Worm (Caenorhabditis elegans) whole organism, L4 larva: ENCODE measurements around the gene pag-3.

ENCODE experiments used
- F26F4.8 ChIP-seq: fragments of 200-800 bp; sonication (Bioruptor generic); conservative IDR thresholded peaks from 2 replicates; pipeline ENCODE4 v1.3.6; 2022; ENCODE audit warnings: missing genetic modification characterization, missing compliant biosample characterization
- F49E8.2 ChIP-seq: sonication (generic microtip); optimal IDR thresholded peaks from 2 replicates; lab custom pipeline; 2016; ENCODE audit warnings: missing compliant biosample characterization, mild to moderate bottlenecking, missing genetic modification characterization, borderline replicate concordance
- R02D3.7 ChIP-seq: fragments of 150-350 bp; sonication (generic microtip); optimal IDR thresholded peaks from 3 replicates; lab custom pipeline; 2014; ENCODE audit warnings: missing biosample characterization, missing genetic modification characterization
- T20F7.1 ChIP-seq: fragments of 200-800 bp; sonication (Bioruptor generic); optimal IDR thresholded peaks from 2 replicates; lab custom pipeline; 2018; ENCODE audit warnings: mild to moderate bottlenecking, missing genetic modification characterization, missing compliant biosample characterization
- T26A8.4 ChIP-seq: fragments of 200-800 bp; sonication (Bioruptor generic); IDR thresholded peaks from 2 replicates; pipeline ENCODE4 v1.3.6; 2022; ENCODE audit warnings: missing genetic modification characterization, missing compliant biosample characterization
- Y75B8A.6 ChIP-seq: fragments of 200-800 bp; sonication (Bioruptor generic); IDR thresholded peaks from 2 replicates; pipeline ENCODE4 v1.3.6; 2022; ENCODE audit warnings: missing genetic modification reagents, missing genetic modification characterization, missing compliant biosample characterization
- ZK337.2 ChIP-seq: fragments of 200-800 bp; sonication (Bioruptor generic); IDR thresholded peaks from 2 replicates; pipeline ENCODE4 v1.3.6; 2022; ENCODE audit warnings: missing genetic modification reagents, missing genetic modification characterization, missing compliant biosample characterization
- arid-1 ChIP-seq: fragments of 200-800 bp; sonication (Bioruptor generic); conservative IDR thresholded peaks from 2 replicates; pipeline ENCODE4 v1.3.6; 2022; ENCODE audit warnings: missing genetic modification reagents, missing genetic modification characterization, missing compliant biosample characterization
- ceh-28 ChIP-seq: fragments of 150-350 bp; optimal IDR thresholded peaks from 2 replicates; lab custom pipeline; 2014; ENCODE audit warnings: missing biosample characterization, missing genetic modification reagents, missing genetic modification characterization
- ceh-32 ChIP-seq: sonication (generic microtip); optimal IDR thresholded peaks from 2 replicates; lab custom pipeline; 2016; ENCODE audit warnings: mild to moderate bottlenecking, missing genetic modification characterization, missing compliant biosample characterization; ENCODE audit not compliant: poor library complexity
- ceh-44 ChIP-seq: fragments of 200-800 bp; sonication (Bioruptor generic); IDR thresholded peaks from 2 replicates; pipeline ENCODE4 v1.3.6; 2022; ENCODE audit warnings: missing genetic modification reagents, missing genetic modification characterization, missing compliant biosample characterization
- ceh-62 ChIP-seq: sonication (generic microtip); optimal IDR thresholded peaks from 2 replicates; lab custom pipeline; 2017; ENCODE audit warnings: missing biosample characterization, missing genetic modification characterization
- ces-1 ChIP-seq: fragments of 150-350 bp; sonication (generic microtip); optimal IDR thresholded peaks from 4 replicates; lab custom pipeline; 2014; ENCODE audit warnings: missing biosample characterization, missing genetic modification reagents, missing genetic modification characterization
- daf-12 ChIP-seq: fragments of 150-350 bp; optimal IDR thresholded peaks from 2 replicates; lab custom pipeline; 2014; ENCODE audit warnings: missing biosample characterization, missing genetic modification reagents, missing genetic modification characterization
- egl-27 ChIP-seq: sonication (generic microtip); optimal IDR thresholded peaks from 3 replicates; lab custom pipeline; 2017; ENCODE audit warnings: missing biosample characterization, missing genetic modification reagents, missing genetic modification characterization
- fos-1 ChIP-seq: fragments of 150-350 bp; optimal IDR thresholded peaks from 2 replicates; lab custom pipeline; 2014; ENCODE audit warnings: missing biosample characterization, missing genetic modification characterization
- gei-8 ChIP-seq: fragments of 200-800 bp; sonication (Bioruptor generic); optimal IDR thresholded peaks from 2 replicates; lab custom pipeline; 2018; ENCODE audit warnings: mild to moderate bottlenecking, missing genetic modification characterization, missing compliant biosample characterization
- hif-1 ChIP-seq, 2 experiments: sonication (generic microtip); optimal IDR thresholded peaks; 2 replicates each; lab custom pipeline; 2016 to 2017; ENCODE audit warnings: missing compliant biosample characterization in 2 of 2, missing genetic modification characterization in 2 of 2, missing genetic modification reagents in 2 of 2, missing genotype in 2 of 2, mild to moderate bottlenecking in 1 of 2
- jun-1 ChIP-seq: fragments of 150-350 bp; optimal IDR thresholded peaks from 2 replicates; lab custom pipeline; 2014; ENCODE audit warnings: missing biosample characterization, missing genetic modification reagents, missing genetic modification characterization
- lim-7 ChIP-seq: fragments of 200-800 bp; sonication (Bioruptor generic); IDR thresholded peaks from 2 replicates; pipeline ENCODE4 v1.3.6; 2022; ENCODE audit warnings: missing genetic modification characterization, missing compliant biosample characterization
- lin-1 ChIP-seq: fragments of 200-800 bp; sonication (Bioruptor generic); IDR thresholded peaks from 2 replicates; pipeline ENCODE4 v1.3.6; 2022; ENCODE audit warnings: missing genetic modification reagents, missing genetic modification characterization, missing compliant biosample characterization
- lin-15B ChIP-seq: fragments of 150-350 bp; sonication (generic microtip); optimal IDR thresholded peaks from 3 replicates; lab custom pipeline; 2014; ENCODE audit warnings: missing biosample characterization, missing genetic modification characterization
- lin-29 ChIP-seq: fragments of 200-800 bp; sonication (Bioruptor generic); IDR thresholded peaks from 2 replicates; pipeline ENCODE4 v1.3.6; 2022; ENCODE audit warnings: missing genetic modification reagents, missing genetic modification characterization, missing compliant biosample characterization
- lir-3 ChIP-seq: sonication (generic microtip); optimal IDR thresholded peaks from 2 replicates; lab custom pipeline; 2016; ENCODE audit warnings: mild to moderate bottlenecking, missing genetic modification characterization, missing compliant biosample characterization
- lsy-2 ChIP-seq, 2 experiments: fragments of 150-350 bp in 1 of 2; sonication (generic microtip) in 1 of 2; optimal IDR thresholded peaks; 2 replicates each; lab custom pipeline; 2014 to 2017; ENCODE audit warnings: missing biosample characterization in 2 of 2, missing genetic modification characterization in 2 of 2
- mdl-1 ChIP-seq, 2 experiments: fragments of 150-350 bp in 1 of 2; sonication (generic microtip) in 1 of 2; optimal IDR thresholded peaks; 2 replicates each; lab custom pipeline; 2014 to 2017; ENCODE audit warnings: missing biosample characterization in 2 of 2, missing genetic modification characterization in 2 of 2
- mdt-29 ChIP-seq: fragments of 200-800 bp; sonication (Bioruptor generic); IDR thresholded peaks from 2 replicates; pipeline ENCODE4 v1.3.6; 2022; ENCODE audit warnings: missing genetic modification reagents, missing genetic modification characterization, missing compliant biosample characterization
- mep-1 ChIP-seq: fragments of 150-350 bp; sonication (generic microtip); optimal IDR thresholded peaks from 3 replicates; lab custom pipeline; 2014; ENCODE audit warnings: missing biosample characterization, missing genetic modification characterization
- mxl-2 ChIP-seq: fragments of 200-800 bp; sonication (Bioruptor generic); conservative IDR thresholded peaks from 2 replicates; pipeline ENCODE4 v1.3.6; 2022; ENCODE audit warnings: missing genetic modification reagents, missing genetic modification characterization, missing compliant biosample characterization
- mxl-3 ChIP-seq: fragments of 200-800 bp; sonication (Bioruptor generic); optimal IDR thresholded peaks from 2 replicates; lab custom pipeline; 2018; ENCODE audit warnings: mild to moderate bottlenecking, missing genetic modification characterization, missing compliant biosample characterization
- nhr-10 ChIP-seq: fragments of 150-350 bp; optimal IDR thresholded peaks from 2 replicates; lab custom pipeline; 2014; ENCODE audit warnings: missing biosample characterization, missing genetic modification characterization
- nhr-11 ChIP-seq: fragments of 150-350 bp; optimal IDR thresholded peaks from 2 replicates; lab custom pipeline; 2014; ENCODE audit warnings: missing biosample characterization, missing genetic modification characterization
- nhr-237 ChIP-seq: sonication (generic microtip); optimal IDR thresholded peaks from 2 replicates; lab custom pipeline; 2017; ENCODE audit warnings: missing biosample characterization, missing genetic modification characterization
- nhr-25 ChIP-seq: sonication (generic microtip); optimal IDR thresholded peaks from 2 replicates; lab custom pipeline; 2017; ENCODE audit warnings: missing genetic modification characterization, mild to moderate bottlenecking, missing compliant biosample characterization, antibody characterized with exemption, moderate library complexity, borderline replicate concordance; ENCODE audit not compliant: insufficient read depth
- nhr-28 ChIP-seq: fragments of 150-350 bp; optimal IDR thresholded peaks from 2 replicates; lab custom pipeline; 2014; ENCODE audit warnings: missing biosample characterization, missing genetic modification characterization
- nhr-41 ChIP-seq: fragments of 200-800 bp; sonication (Bioruptor generic); IDR thresholded peaks from 2 replicates; pipeline ENCODE4 v1.3.6; 2022; ENCODE audit warnings: missing genetic modification reagents, missing genetic modification characterization, missing compliant biosample characterization
- nhr-6 ChIP-seq: fragments of 150-350 bp; optimal IDR thresholded peaks from 2 replicates; lab custom pipeline; 2014; ENCODE audit warnings: missing biosample characterization, missing genetic modification characterization
- pqm-1 ChIP-seq: sonication (generic microtip); optimal IDR thresholded peaks from 2 replicates; lab custom pipeline; 2017; ENCODE audit warnings: missing biosample characterization, missing genetic modification characterization
- set-16 ChIP-seq: fragments of 200-800 bp; sonication (Bioruptor generic); IDR thresholded peaks from 2 replicates; pipeline ENCODE4 v1.3.6; 2022; ENCODE audit warnings: missing genetic modification reagents, missing genetic modification characterization, missing compliant biosample characterization
- snpc-1.2 ChIP-seq: fragments of 200-800 bp; sonication (Bioruptor generic); IDR thresholded peaks from 2 replicates; pipeline ENCODE4 v1.3.6; 2022; ENCODE audit warnings: missing genetic modification reagents, missing genetic modification characterization, missing compliant biosample characterization
- spr-1 ChIP-seq: sonication (generic microtip); optimal IDR thresholded peaks from 2 replicates; lab custom pipeline; 2016; ENCODE audit warnings: mild to moderate bottlenecking, missing genetic modification characterization, missing compliant biosample characterization
- spr-3 ChIP-seq: fragments of 200-800 bp; sonication (Bioruptor generic); optimal IDR thresholded peaks from 2 replicates; lab custom pipeline; 2018; ENCODE audit warnings: mild to moderate bottlenecking, missing genetic modification characterization, missing compliant biosample characterization
- tra-1 ChIP-seq: fragments of 200-800 bp; sonication (Bioruptor generic); IDR thresholded peaks from 2 replicates; pipeline ENCODE4 v1.3.6; 2022; ENCODE audit warnings: missing genetic modification reagents, missing genetic modification characterization, missing compliant biosample characterization
- unc-130 ChIP-seq: sonication (generic microtip); optimal IDR thresholded peaks from 2 replicates; lab custom pipeline; 2016; ENCODE audit warnings: missing genetic modification reagents, missing genetic modification characterization, missing compliant biosample characterization
- unc-39 ChIP-seq: sonication (generic microtip); optimal IDR thresholded peaks from 2 replicates; lab custom pipeline; 2017; ENCODE audit warnings: missing biosample characterization, missing genetic modification characterization
- unc-62 ChIP-seq, 3 experiments: fragments of 150-350 bp in 1 of 3; sonication (generic microtip); optimal IDR thresholded peaks in 2 of 3; peaks in 1 of 3; 1 replicate in 1 of 3; 2 replicates in 2 of 3; lab custom pipeline; 2014 to 2017; ENCODE audit warnings: missing biosample characterization in 3 of 3, missing genetic modification characterization in 3 of 3, missing genetic modification reagents in 3 of 3, missing genotype in 1 of 3
- zag-1 ChIP-seq: fragments of 150-350 bp; optimal IDR thresholded peaks from 2 replicates; lab custom pipeline; 2014; ENCODE audit warnings: missing biosample characterization, missing genetic modification characterization
- zfp-3 ChIP-seq: fragments of 200-800 bp; sonication (Bioruptor generic); conservative IDR thresholded peaks from 2 replicates; pipeline ENCODE4 v1.3.6; 2022; ENCODE audit warnings: missing genetic modification reagents, missing genetic modification characterization, missing compliant biosample characterization
- zip-11 ChIP-seq: fragments of 200-800 bp; sonication (Bioruptor generic); IDR thresholded peaks from 2 replicates; pipeline ENCODE4 v1.3.6; 2022; ENCODE audit warnings: missing genetic modification characterization, missing compliant biosample characterization
- ztf-11 ChIP-seq: fragments of 150-350 bp; optimal IDR thresholded peaks from 2 replicates; lab custom pipeline; 2014; ENCODE audit warnings: missing biosample characterization, missing genetic modification characterization

Gene pag-3

DNA sequence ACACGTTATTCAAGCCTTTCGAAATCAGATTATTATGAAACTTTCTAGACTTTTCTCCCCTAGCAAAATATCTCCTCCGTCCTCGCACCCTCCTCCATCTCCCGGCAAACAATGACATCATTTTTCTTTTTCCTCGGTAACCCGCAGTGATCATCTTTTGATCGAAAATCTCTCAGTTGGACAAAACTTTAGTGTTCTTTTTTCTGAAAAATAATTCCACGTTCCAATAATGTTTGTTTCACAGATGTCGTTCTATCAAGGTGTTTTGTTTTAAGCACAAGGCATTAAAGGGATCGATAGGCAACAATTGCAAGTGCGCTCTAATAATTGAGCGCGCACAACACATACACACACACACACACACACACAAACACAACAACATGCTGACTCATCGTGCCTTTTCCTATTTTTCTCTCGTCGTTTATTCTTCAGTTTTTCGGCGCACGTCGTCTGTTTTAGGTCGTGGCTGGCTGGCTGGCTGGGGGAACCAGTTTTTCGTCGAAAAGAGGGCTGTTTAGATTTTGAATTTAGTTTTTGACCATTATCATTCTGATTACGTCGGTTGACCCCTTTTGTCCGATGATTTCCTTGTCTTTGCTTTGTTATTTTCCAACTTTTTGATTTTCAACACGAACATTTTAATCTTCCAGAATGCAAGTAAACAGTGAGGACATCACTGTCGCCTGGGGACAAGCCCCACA, 21.2 kb upstream of the pag-3 start, which contains the start of gene F20D1.3 (continued):
- no peak for TF ChIP-seq zip-11 (GFP tag; lab: Robert Waterston, UW)
- no peak for TF ChIP-seq ztf-11 (tag; lab: Kevin White, UChicago)
- TF ChIP-seq ceh-28 (tag; lab: Kevin White, UChicago), result no peak
- TF ChIP-seq nhr-25 (tag; lab: Kevin White, UChicago), result no peak
- TF ChIP-seq nhr-237 (tag; lab: Kevin White, UChicago), result no peak
- TF ChIP-seq T20F7.1 (GFP tag; lab: Kevin White, UChicago), result peak; percentile 72
- TF ChIP-seq unc-39 (tag; lab: Kevin White, UChicago), result no peak
- TF ChIP-seq lim-7 (GFP tag; lab: Robert Waterston, UW), result no peak
- TF ChIP-seq unc-62 (GFP tag; optimal IDR thresholded peaks at IDR 0.05 in 1 of 2; lab: Kevin White, UChicago), result peak in 1 of 2 experiments; percentile 79
- no peak for TF ChIP-seq unc-62 (tag; optimal IDR thresholded peaks at IDR 0.05; lab: Kevin White, UChicago)
- TF ChIP-seq daf-12 (tag; lab: Kevin White, UChicago), result no peak
- TF ChIP-seq zag-1 (tag; lab: Kevin White, UChicago), result no peak
- no peak for TF ChIP-seq lin-29 (GFP tag; lab: Robert Waterston, UW)
- TF ChIP-seq hif-1 (tag; optimal IDR thresholded peaks at IDR 0.05; lab: Kevin White, UChicago), result peak in 1 of 2 experiments; percentile 61
- TF ChIP-seq mxl-2 (GFP tag; lab: Robert Waterston, UW), result no peak
- no peak for TF ChIP-seq spr-3
- TF ChIP-seq fos-1, result no peak
- TF ChIP-seq ces-1, result no peak
- no peak for TF ChIP-seq mdt-29 (GFP tag; lab: Robert Waterston, UW)
- TF ChIP-seq zfp-3 (GFP tag; lab: Robert Waterston, UW), result no peak
- TF ChIP-seq ZK337.2 (GFP tag; lab: Robert Waterston, UW), result no peak
- TF ChIP-seq egl-27 (tag; lab: Kevin White, UChicago), result no peak
- TF ChIP-seq lir-3, result no peak
- no peak for TF ChIP-seq arid-1 (GFP tag; lab: Robert Waterston, UW)
- no peak for TF ChIP-seq pqm-1 (tag; lab: Kevin White, UChicago)
- TF ChIP-seq F49E8.2, result no peak
- no peak for TF ChIP-seq unc-130
- no peak for TF ChIP-seq tra-1 (GFP tag; lab: Robert Waterston, UW)
- no peak for TF ChIP-seq nhr-10 (tag; lab: Kevin White, UChicago)
- peak; percentile 86 for TF ChIP-seq mep-1 (tag; lab: Kevin White, UChicago)
- no peak for TF ChIP-seq Y75B8A.6 (GFP tag; lab: Robert Waterston, UW)
- TF ChIP-seq jun-1 (tag; lab: Kevin White, UChicago), result peak; percentile 60
- no peak for TF ChIP-seq nhr-41 (GFP tag; lab: Robert Waterston, UW)
- peak; percentile 72 for TF ChIP-seq mxl-3 (GFP tag; lab: Kevin White, UChicago)
- TF ChIP-seq ceh-32 (tag; lab: Kevin White, UChicago), result no peak
- no peak for TF ChIP-seq ceh-62 (tag; lab: Kevin White, UChicago)
- no peak for TF ChIP-seq lin-1 (GFP tag; lab: Robert Waterston, UW)
- no peak for TF ChIP-seq lin-15B
- TF ChIP-seq nhr-11 (tag; lab: Kevin White, UChicago), result peak; percentile 38
- TF ChIP-seq nhr-28 (tag; lab: Kevin White, UChicago), result peak; percentile 89
- TF ChIP-seq mdl-1 (tag; optimal IDR thresholded peaks at IDR 0.05; lab: Kevin White, UChicago), result peak in 1 of 2 experiments; percentile 85
- no peak for TF ChIP-seq set-16 (GFP tag; lab: Robert Waterston, UW)
- TF ChIP-seq ceh-44 (GFP tag; lab: Robert Waterston, UW), result no peak
- no peak for TF ChIP-seq R02D3.7 (tag; lab: Kevin White, UChicago)
- no peak for TF ChIP-seq T26A8.4 (GFP tag; lab: Robert Waterston, UW)
- peak; percentile 11 for TF ChIP-seq spr-1 (tag; lab: Kevin White, UChicago)
- TF ChIP-seq snpc-1.2 (GFP tag; lab: Robert Waterston, UW), result no peak
- peak; percentile 17 to 70 for TF ChIP-seq lsy-2 (tag; optimal IDR thresholded peaks at IDR 0.05; lab: Kevin White, UChicago)
- no peak for TF ChIP-seq gei-8 (GFP tag; lab: Kevin White, UChicago)
- no peak for TF ChIP-seq F26F4.8 (GFP tag; lab: Robert Waterston, UW)
- TF ChIP-seq nhr-6 (tag; lab: Kevin White, UChicago), result no peak
